Fruit fly (Drosophila melanogaster): Measurements from ENCODE around the gene tara.

Gene tara

dm6 chr3R:16252898-16253412 is 27.5 kb downstream of the tara start (continued):
- no peak for TF ChIP-seq cwo (GFP tag; optimal IDR thresholded peaks at IDR 0.05)
- TF ChIP-seq bsh (GFP tag; optimal IDR thresholded peaks at IDR 0.05) = peak in 1 of 2 experiments; percentile 58
- TF ChIP-seq vfl (GFP tag; optimal IDR thresholded peaks at IDR 0.05) = no peak
- no peak for TF ChIP-seq danr (GFP tag; IDR thresholded peaks at IDR 0.05)
- TF ChIP-seq Ets97D (GFP tag; optimal IDR thresholded peaks at IDR 0.05) = no peak
- TF ChIP-seq CG10959 (GFP tag; IDR thresholded peaks at IDR 0.05) = no peak
- no peak for TF ChIP-seq CG8290 (GFP tag; optimal IDR thresholded peaks at IDR 0.05)
- peak in 1 of 2 experiments; percentile 57 for TF ChIP-seq CG8290 (tag; optimal IDR thresholded peaks at IDR 0.05)
- TF ChIP-seq HmgZ (tag; optimal IDR thresholded peaks at IDR 0.05) = no peak
- TF ChIP-seq CG9817 (tag; optimal IDR thresholded peaks at IDR 0.05) = no peak
- TF ChIP-seq nom (GFP tag; optimal IDR thresholded peaks at IDR 0.05) = peak; percentile 87
- peak; percentile 81 for TF ChIP-seq CG13894 (tag; optimal IDR thresholded peaks at IDR 0.05)
- peak; percentile 78 for TF ChIP-seq CG5180 (GFP tag; optimal IDR thresholded peaks at IDR 0.05)
- peak; percentile 68 for TF ChIP-seq abd-A (tag; optimal IDR thresholded peaks at IDR 0.05)
- TF ChIP-seq CG1024 (GFP tag; IDR thresholded peaks at IDR 0.05) = no peak
- TF ChIP-seq Deaf1 (tag; optimal IDR thresholded peaks at IDR 0.05) = peak; percentile 78
- TF ChIP-seq sna (GFP tag; IDR thresholded peaks at IDR 0.05; ENCODE audit: partially characterized antibody) = no peak
- no peak for TF ChIP-seq CG17361 (GFP tag; IDR thresholded peaks at IDR 0.05)
- TF ChIP-seq CG2120 (GFP tag; optimal IDR thresholded peaks at IDR 0.05) = no peak
- peak; percentile 28 for TF ChIP-seq kni (GFP tag; optimal IDR thresholded peaks at IDR 0.05)
- no peak for TF ChIP-seq PHDP (tag; optimal IDR thresholded peaks at IDR 0.05)

DNA sequence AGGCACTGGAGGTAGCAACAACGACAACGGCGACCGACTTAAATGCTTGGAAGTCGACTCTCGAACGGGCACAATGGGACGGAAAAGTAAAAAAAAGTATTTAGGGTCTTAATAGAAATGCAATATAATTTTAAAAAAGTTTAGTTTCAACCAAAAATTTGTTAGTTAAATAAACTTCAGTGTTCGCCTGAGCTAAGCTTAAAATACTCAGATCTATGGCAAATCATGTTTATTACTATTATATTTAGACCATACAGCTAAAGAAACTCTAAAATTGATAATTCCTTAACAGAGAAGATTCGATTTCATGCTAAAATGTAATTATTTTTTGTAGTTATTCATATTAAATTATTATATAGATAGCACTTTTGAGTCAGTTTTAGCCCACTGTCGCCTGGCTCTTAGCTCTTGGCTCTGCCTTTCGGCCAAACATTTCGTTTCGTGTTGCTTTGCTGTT is 28.0 kb downstream of the tara start:
- TF ChIP-seq Lpt (GFP tag; optimal IDR thresholded peaks at IDR 0.05) (no peak), CG2120 (GFP tag; optimal IDR thresholded peaks at IDR 0.05) (peak; percentile 64), CG6813 (GFP tag; optimal IDR thresholded peaks at IDR 0.05) (peak; percentile 66), CG4854 (GFP tag; optimal IDR thresholded peaks at IDR 0.05) (peak; percentile 8), CG10321 (GFP tag; IDR thresholded peaks at IDR 0.05) (no peak), Drgx (GFP tag; IDR thresholded peaks at IDR 0.05) (no peak), CG18011 (GFP tag; optimal IDR thresholded peaks at IDR 0.05) (peak; percentile 30), HLH54F (GFP tag; optimal IDR thresholded peaks at IDR 0.05) (peak; percentile 14), CG7357 (GFP tag; IDR thresholded peaks at IDR 0.05) (peak; percentile 45; the same call in 1 of the 3 replicates), Dek (tag; optimal IDR thresholded peaks at IDR 0.05) (peak; percentile 49), HHEX (GFP tag; optimal IDR thresholded peaks at IDR 0.05) (peak; percentile 80), CG13424 (tag; optimal IDR thresholded peaks at IDR 0.05) (peak; percentile 87), Antp (GFP tag; optimal IDR thresholded peaks at IDR 0.05) (no peak), tio (GFP tag; optimal IDR thresholded peaks at IDR 0.05) (peak; percentile 81), CG2199 (GFP tag; IDR thresholded peaks at IDR 0.05) (no peak), dmrt99B (tag; optimal IDR thresholded peaks at IDR 0.05) (peak; percentile 89), Lhr (GFP tag; optimal IDR thresholded peaks at IDR 0.05) (no peak), Elba2 (GFP tag; optimal IDR thresholded peaks at IDR 0.05) (no peak), CG8290 (GFP tag; optimal IDR thresholded peaks at IDR 0.05) (peak; percentile 25), CG8290 (tag; optimal IDR thresholded peaks at IDR 0.05) (no peak), Ravus (GFP tag; IDR thresholded peaks at IDR 0.05) (no peak), lab (GFP tag; optimal IDR thresholded peaks at IDR 0.05) (peak; percentile 87), CG4820 (GFP tag; optimal IDR thresholded peaks at IDR 0.05) (peak; percentile 69), phol (tag; optimal IDR thresholded peaks at IDR 0.05) (peak; percentile 86), ewg (GFP tag; optimal IDR thresholded peaks at IDR 0.05) (peak; percentile 62), CG17568 (GFP tag; optimal IDR thresholded peaks at IDR 0.05) (peak; percentile 29), Eip74EF (GFP tag; optimal IDR thresholded peaks at IDR 0.05) (peak in 1 of 2 experiments; percentile 74), CG17328 (GFP tag; IDR thresholded peaks at IDR 0.05) (no peak), CG10462 (GFP tag; optimal IDR thresholded peaks at IDR 0.05) (peak; percentile 57), CG18599 (GFP tag; optimal IDR thresholded peaks at IDR 0.05) (peak; percentile 85), CG11504 (tag; optimal IDR thresholded peaks at IDR 0.05) (peak; percentile 77)
